Worm (Caenorhabditis elegans): ENCODE results near the gene cht-2.

- TF ChIP-seq elt-2 (tag; optimal IDR thresholded peaks at IDR 0.05) (no peak), lin-11 (tag; optimal IDR thresholded peaks at IDR 0.05) (no peak), fax-1 (tag; optimal IDR thresholded peaks at IDR 0.05) (no peak), fkh-10 (GFP tag; optimal IDR thresholded peaks at IDR 0.05) (no peak), ceh-9 (tag; optimal IDR thresholded peaks at IDR 0.05) (no peak), ama-1 (optimal IDR thresholded peaks at IDR 0.05) (no peak), K09A11.1 (tag; optimal IDR thresholded peaks at IDR 0.05; ENCODE audit: insufficient read depth) (no peak), pag-3 (tag; optimal IDR thresholded peaks at IDR 0.05; ENCODE audit: borderline replicate concordance) (no peak), hlh-8 (tag; optimal IDR thresholded peaks at IDR 0.05) (no peak), nfya-1 (tag; optimal IDR thresholded peaks at IDR 0.05) (no peak), syd-9 (tag; optimal IDR thresholded peaks at IDR 0.05) (no peak)
Measured at ce11 chrII:8514729-8515128, 6.0 kb upstream of the cht-2 start, which contains the start of gene ctg-2.

Data from whole organism, late embryonic.